Worm (Caenorhabditis elegans) whole organism, L2 larva: ENCODE measurements around the gene srt-24.

Experiments used
- C34F6.9 ChIP-seq: fragments of 150-350 bp; optimal IDR thresholded peaks from 2 replicates; lab custom pipeline; 2014; ENCODE audit warnings: missing biosample characterization, missing genetic modification characterization
- F13H6.1 ChIP-seq: sonication (generic microtip); optimal IDR thresholded peaks from 2 replicates; lab custom pipeline; 2016; ENCODE audit warnings: missing genetic modification characterization, missing compliant biosample characterization
- R02D3.7 ChIP-seq: fragments of 150-350 bp; optimal IDR thresholded peaks from 2 replicates; lab custom pipeline; 2014; ENCODE audit warnings: missing biosample characterization, missing genetic modification characterization
- Y55F3AM.14 ChIP-seq: fragments of 200-800 bp; sonication (Bioruptor generic); optimal IDR thresholded peaks from 2 replicates; lab custom pipeline; 2018; ENCODE audit warnings: mild to moderate bottlenecking, missing genetic modification characterization, missing compliant biosample characterization
- ZK546.5 ChIP-seq: sonication (generic microtip); optimal IDR thresholded peaks from 2 replicates; lab custom pipeline; 2017; ENCODE audit warnings: missing biosample characterization, missing genetic modification characterization
- alr-1 ChIP-seq: fragments of 150-350 bp; optimal IDR thresholded peaks from 2 replicates; lab custom pipeline; 2014; ENCODE audit warnings: missing biosample characterization, missing genetic modification characterization
- ama-1 ChIP-seq: fragments of 150-350 bp; optimal IDR thresholded peaks from 2 replicates; lab custom pipeline; 2018; ENCODE audit warnings: inconsistent platforms
- blmp-1 ChIP-seq: sonication (generic microtip); optimal IDR thresholded peaks from 2 replicates; lab custom pipeline; 2017; ENCODE audit warnings: missing genetic modification characterization, mild to moderate bottlenecking, missing compliant biosample characterization, antibody characterized with exemption, moderate library complexity; ENCODE audit not compliant: insufficient read depth
- ceh-16 ChIP-seq: fragments of 150-350 bp; optimal IDR thresholded peaks from 2 replicates; lab custom pipeline; 2014; ENCODE audit warnings: missing biosample characterization, missing genetic modification characterization
- ceh-82 ChIP-seq: fragments of 150-350 bp; optimal IDR thresholded peaks from 2 replicates; lab custom pipeline; 2014; ENCODE audit warnings: missing biosample characterization, missing genetic modification characterization
- crh-2 ChIP-seq: sonication (generic microtip); optimal IDR thresholded peaks from 2 replicates; lab custom pipeline; 2017; ENCODE audit warnings: missing biosample characterization, missing genetic modification characterization
- egl-27 ChIP-seq: sonication (generic microtip); optimal IDR thresholded peaks from 3 replicates; lab custom pipeline; 2017; ENCODE audit warnings: missing biosample characterization, missing genetic modification reagents, missing genetic modification characterization
- elt-1 ChIP-seq: fragments of 150-350 bp; optimal IDR thresholded peaks from 2 replicates; lab custom pipeline; 2014; ENCODE audit warnings: missing biosample characterization, missing genetic modification characterization
- elt-3 ChIP-seq: sonication (generic microtip); optimal IDR thresholded peaks from 2 replicates; lab custom pipeline; 2017; ENCODE audit warnings: missing biosample characterization, missing genetic modification characterization
- fos-1 ChIP-seq: fragments of 150-350 bp; optimal IDR thresholded peaks from 2 replicates; lab custom pipeline; 2014; ENCODE audit warnings: missing biosample characterization, missing genetic modification characterization
- lin-11 ChIP-seq: fragments of 150-350 bp; sonication (generic microtip); optimal IDR thresholded peaks from 2 replicates; lab custom pipeline; 2014; ENCODE audit warnings: missing biosample characterization, missing genetic modification characterization, inconsistent platforms, mixed read lengths
- lin-13 ChIP-seq: fragments of 150-350 bp; optimal IDR thresholded peaks from 2 replicates; lab custom pipeline; 2014; ENCODE audit warnings: missing biosample characterization, missing genetic modification reagents, missing genetic modification characterization
- lin-39 ChIP-seq: fragments of 150-350 bp; optimal IDR thresholded peaks from 2 replicates; lab custom pipeline; 2014; ENCODE audit warnings: missing biosample characterization, missing genetic modification reagents, missing genetic modification characterization
- lsy-2 ChIP-seq, 2 experiments: fragments of 150-350 bp in 1 of 2; sonication (generic microtip) in 1 of 2; optimal IDR thresholded peaks; 2 replicates each; lab custom pipeline; 2014 to 2017; ENCODE audit warnings: missing biosample characterization in 2 of 2, missing genetic modification characterization in 2 of 2
- mab-5 ChIP-seq: fragments of 150-350 bp; optimal IDR thresholded peaks from 2 replicates; lab custom pipeline; 2014; ENCODE audit warnings: missing biosample characterization, missing genetic modification characterization
- mbf-1 ChIP-seq: sonication (generic microtip); optimal IDR thresholded peaks from 2 replicates; lab custom pipeline; 2017; ENCODE audit warnings: missing biosample characterization, missing genetic modification characterization
- mdl-1 ChIP-seq, 2 experiments: fragments of 150-350 bp in 1 of 2; sonication (generic microtip) in 1 of 2; optimal IDR thresholded peaks; 2 replicates each; lab custom pipeline; 2017; ENCODE audit warnings: missing biosample characterization in 2 of 2, missing genetic modification characterization in 2 of 2
- nhr-11 ChIP-seq: fragments of 150-350 bp; optimal IDR thresholded peaks from 2 replicates; lab custom pipeline; 2014; ENCODE audit warnings: missing biosample characterization, missing genetic modification characterization
- nhr-129 ChIP-seq: fragments of 150-350 bp; optimal IDR thresholded peaks from 2 replicates; lab custom pipeline; 2014; ENCODE audit warnings: missing biosample characterization, missing genetic modification characterization
- nhr-21 ChIP-seq: fragments of 150-350 bp; optimal IDR thresholded peaks from 2 replicates; lab custom pipeline; 2014; ENCODE audit warnings: missing biosample characterization, missing genetic modification characterization
- nhr-23 ChIP-seq: fragments of 150-350 bp; optimal IDR thresholded peaks from 2 replicates; lab custom pipeline; 2014; ENCODE audit warnings: missing biosample characterization, missing genetic modification reagents, missing genetic modification characterization
- nhr-237 ChIP-seq: fragments of 150-350 bp; optimal IDR thresholded peaks from 2 replicates; lab custom pipeline; 2014; ENCODE audit warnings: missing biosample characterization, missing genetic modification characterization
- nhr-25 ChIP-seq: fragments of 150-350 bp; sonication (generic microtip); optimal IDR thresholded peaks from 3 replicates; lab custom pipeline; 2014; ENCODE audit warnings: missing biosample characterization, missing genetic modification characterization
- nhr-6 ChIP-seq: fragments of 150-350 bp; optimal IDR thresholded peaks from 2 replicates; lab custom pipeline; 2014; ENCODE audit warnings: missing biosample characterization, missing genetic modification characterization
- nhr-77 ChIP-seq: fragments of 150-350 bp; optimal IDR thresholded peaks from 2 replicates; lab custom pipeline; 2014; ENCODE audit warnings: missing biosample characterization, missing genetic modification characterization
- peb-1 ChIP-seq: fragments of 150-350 bp; optimal IDR thresholded peaks from 2 replicates; lab custom pipeline; 2014; ENCODE audit warnings: missing biosample characterization, missing genetic modification characterization
- sem-4 ChIP-seq: fragments of 150-350 bp; optimal IDR thresholded peaks from 2 replicates; lab custom pipeline; 2014; ENCODE audit warnings: missing biosample characterization, missing genetic modification reagents, missing genetic modification characterization
- sma-3 ChIP-seq: sonication (generic microtip); optimal IDR thresholded peaks from 2 replicates; lab custom pipeline; 2016; ENCODE audit warnings: missing genetic modification reagents, missing genetic modification characterization, missing compliant biosample characterization
- sma-9 ChIP-seq, 2 experiments: fragments of 150-350 bp in 1 of 2; sonication (generic microtip) in 1 of 2; optimal IDR thresholded peaks; 2 replicates each; lab custom pipeline; 2014 to 2016; ENCODE audit warnings: missing genetic modification characterization in 2 of 2, mild to moderate bottlenecking in 1 of 2, missing biosample characterization in 1 of 2, missing compliant biosample characterization in 1 of 2, missing genetic modification reagents in 1 of 2, moderate library complexity in 1 of 2
- snpc-4 ChIP-seq: fragments of 150-350 bp; optimal IDR thresholded peaks from 2 replicates; lab custom pipeline; 2014; ENCODE audit warnings: missing biosample characterization, missing genetic modification characterization
- unc-39 ChIP-seq: fragments of 150-350 bp; optimal IDR thresholded peaks from 2 replicates; lab custom pipeline; 2014; ENCODE audit warnings: missing biosample characterization, missing genetic modification characterization
- unc-55 ChIP-seq: fragments of 150-350 bp; sonication (generic microtip); optimal IDR thresholded peaks from 3 replicates; lab custom pipeline; 2014; ENCODE audit warnings: missing biosample characterization, missing genetic modification reagents, missing genetic modification characterization
- ztf-1 ChIP-seq: fragments of 200-800 bp; sonication (Bioruptor generic); conservative IDR thresholded peaks from 2 replicates; pipeline ENCODE4 v1.3.6; 2022; ENCODE audit warnings: missing genetic modification characterization, missing compliant biosample characterization
- ztf-11 ChIP-seq: sonication (generic microtip); optimal IDR thresholded peaks from 2 replicates; lab custom pipeline; 2017; ENCODE audit warnings: missing biosample characterization, missing genetic modification characterization
- ztf-4 ChIP-seq: fragments of 150-350 bp; optimal IDR thresholded peaks from 2 replicates; lab custom pipeline; 2014; ENCODE audit warnings: missing biosample characterization, missing genetic modification characterization

srt-24 gene

DNA sequence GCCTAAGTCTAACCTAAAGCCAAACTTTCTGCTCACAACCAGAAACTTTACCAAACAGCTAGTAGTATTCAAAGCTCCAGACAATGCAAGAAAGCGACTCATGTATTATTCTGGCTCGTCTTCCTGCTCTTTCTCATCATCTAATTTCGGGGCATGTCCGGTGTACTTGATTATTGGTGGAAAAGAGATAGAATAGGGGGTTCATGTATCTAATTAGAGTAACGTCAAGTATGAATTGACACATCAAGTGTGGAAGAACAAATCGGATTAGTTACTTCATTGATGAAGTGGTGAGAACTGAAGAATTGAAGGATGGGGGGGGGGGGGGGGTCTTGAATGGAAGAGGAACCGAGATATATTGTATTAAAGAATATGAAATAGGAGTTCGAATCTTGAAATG is 15.4 kb downstream of the srt-24 start:
- TF ChIP-seq nhr-129: no peak
- TF ChIP-seq mbf-1 (tag; lab: Kevin White, UChicago): no peak
- TF ChIP-seq snpc-4 (tag; lab: Kevin White, UChicago): no peak
- no peak for TF ChIP-seq ceh-82 (tag; lab: Kevin White, UChicago)
- TF ChIP-seq unc-55 (GFP tag; lab: Kevin White, UChicago): no peak
- no peak for TF ChIP-seq sma-9 (GFP tag; optimal IDR thresholded peaks at IDR 0.05; lab: Kevin White, UChicago)
- no peak for TF ChIP-seq sma-9 (tag; optimal IDR thresholded peaks at IDR 0.05; lab: Kevin White, UChicago)
- TF ChIP-seq nhr-6: no peak
- no peak for TF ChIP-seq lin-39 (tag; lab: Kevin White, UChicago)
- TF ChIP-seq nhr-77 (tag; lab: Kevin White, UChicago): no peak
- no peak for TF ChIP-seq alr-1 (tag; lab: Kevin White, UChicago)
- no peak for TF ChIP-seq lin-13 (GFP tag; lab: Kevin White, UChicago)
- no peak for TF ChIP-seq lin-11
- TF ChIP-seq ztf-1 (GFP tag; lab: Robert Waterston, UW): no peak
- no peak for TF ChIP-seq blmp-1
- no peak for TF ChIP-seq unc-39 (tag; lab: Kevin White, UChicago)
- TF ChIP-seq ZK546.5 (tag; lab: Kevin White, UChicago): no peak
- no peak for TF ChIP-seq ceh-16
- TF ChIP-seq F13H6.1 (tag; lab: Kevin White, UChicago): no peak
- TF ChIP-seq fos-1 (tag; lab: Kevin White, UChicago): no peak

DNA sequence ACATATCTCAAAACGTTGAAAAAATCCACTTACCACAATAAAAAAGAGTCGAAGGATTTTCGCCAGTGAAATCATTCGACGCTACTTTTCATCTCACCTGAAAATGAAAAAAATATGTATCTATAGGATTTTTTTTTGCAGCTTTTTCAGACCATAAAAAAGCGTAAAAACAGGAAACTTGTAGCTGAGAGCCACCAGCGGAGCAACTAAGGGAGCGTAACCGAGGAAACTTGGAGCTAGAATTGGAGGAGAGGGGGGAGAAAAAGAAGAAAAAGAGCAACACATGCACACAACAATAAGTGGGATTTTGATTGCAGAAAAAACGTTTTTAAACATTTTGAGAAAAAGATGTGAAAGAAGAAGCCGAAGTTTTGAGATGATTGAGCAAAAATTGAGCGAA is 23.2 kb downstream of the srt-24 start, which contains the start of gene cutl-26:
Gene cutl-26, minus strand, starts transcription at position 101 of the 400 bp plus-strand sequence.
- no peak for TF ChIP-seq sem-4
- TF ChIP-seq F13H6.1 (tag; lab: Kevin White, UChicago): no peak

DNA sequence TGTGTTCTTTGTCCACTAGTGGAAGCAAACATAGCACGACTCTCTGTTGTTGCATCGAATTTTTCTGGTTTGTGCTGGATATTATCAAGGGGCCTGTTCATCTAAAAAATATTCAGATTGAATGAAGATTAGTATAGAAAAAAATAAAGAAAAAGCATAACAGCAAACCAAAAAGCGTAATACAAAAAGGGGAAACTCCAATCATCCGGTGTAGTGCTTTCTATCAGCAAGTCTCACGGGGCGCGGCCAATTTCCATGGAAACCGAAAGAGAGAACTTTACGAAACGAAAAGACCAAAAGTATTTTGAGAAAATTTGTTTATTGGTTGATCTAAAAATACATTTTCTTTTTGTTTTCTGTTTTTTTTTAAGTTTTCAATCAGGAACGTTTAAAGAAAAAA is 32.5 kb downstream of the srt-24 start, which contains the start of gene Y55F3C.17:
Gene Y55F3C.17, minus strand, starts transcription at position 101 of the 400 bp plus-strand sequence.
- TF ChIP-seq ceh-82 (tag; lab: Kevin White, UChicago) (no peak), ama-1 (lab: Kevin White, UChicago) (no peak)

DNA sequence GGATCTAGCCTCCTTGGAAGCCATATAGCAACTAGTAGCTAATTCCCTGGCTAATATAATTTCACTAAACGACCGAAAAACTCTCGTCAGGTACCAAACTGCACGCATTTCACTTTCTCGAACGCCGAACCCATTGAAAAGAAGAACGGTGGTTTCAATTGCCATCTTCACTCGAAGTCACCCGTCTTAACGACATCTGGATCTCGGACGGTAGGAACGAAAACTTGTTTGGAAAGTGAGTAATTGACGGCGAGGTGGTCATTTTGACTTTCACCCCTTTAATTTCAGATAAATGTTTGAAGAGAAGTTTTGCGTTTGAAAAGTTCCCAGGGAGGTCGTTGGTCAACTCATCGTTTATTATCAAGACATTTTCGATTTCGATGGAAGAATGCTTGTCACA is 46.1 kb downstream of the srt-24 start:
- TF ChIP-seq ceh-16 (no peak), ztf-4 (tag; lab: Kevin White, UChicago) (no peak), peb-1 (tag; lab: Kevin White, UChicago) (no peak), lin-13 (GFP tag; lab: Kevin White, UChicago) (no peak), nhr-23 (tag; lab: Kevin White, UChicago) (no peak), lsy-2 (tag; optimal IDR thresholded peaks at IDR 0.05; lab: Kevin White, UChicago) (no peak), sem-4 (no peak), egl-27 (tag; lab: Kevin White, UChicago) (no peak), mab-5 (tag; lab: Kevin White, UChicago) (no peak), blmp-1 (no peak), nhr-21 (tag; lab: Kevin White, UChicago) (no peak), sma-9 (GFP tag; optimal IDR thresholded peaks at IDR 0.05; lab: Kevin White, UChicago) (no peak), sma-9 (tag; optimal IDR thresholded peaks at IDR 0.05; lab: Kevin White, UChicago) (no peak), elt-1 (tag; lab: Kevin White, UChicago) (no peak), nhr-11 (tag; lab: Kevin White, UChicago) (no peak), nhr-77 (tag; lab: Kevin White, UChicago) (no peak), elt-3 (tag; lab: Kevin White, UChicago) (no peak), ceh-82 (tag; lab: Kevin White, UChicago) (no peak)
- TF ChIP-seq, all 48 proteins: peak for 0

DNA sequence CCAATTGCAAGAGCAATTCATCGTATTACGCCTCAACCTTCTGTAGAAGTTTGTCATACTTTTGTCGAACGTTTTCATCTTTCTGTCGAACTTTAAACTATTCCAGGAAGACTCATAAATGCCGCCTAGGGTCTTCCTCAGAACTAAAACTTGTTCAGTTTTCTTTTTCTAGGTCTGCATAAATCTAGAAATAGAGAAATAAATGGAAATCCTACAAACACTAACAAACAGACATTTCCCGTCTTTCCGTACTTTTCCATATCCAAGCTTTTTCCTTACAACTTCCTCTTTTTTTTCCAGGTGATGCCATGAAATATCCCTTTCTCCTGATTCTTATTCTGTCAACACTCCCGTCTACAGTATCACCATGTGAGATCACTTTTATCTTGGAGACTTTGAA is 46.6 kb downstream of the srt-24 start, which contains the start of gene cutl-28:
Gene cutl-28, plus strand, starts transcription at position 301 of the 400 bp plus-strand sequence.
- no peak for TF ChIP-seq ZK546.5 (tag; lab: Kevin White, UChicago)

DNA sequence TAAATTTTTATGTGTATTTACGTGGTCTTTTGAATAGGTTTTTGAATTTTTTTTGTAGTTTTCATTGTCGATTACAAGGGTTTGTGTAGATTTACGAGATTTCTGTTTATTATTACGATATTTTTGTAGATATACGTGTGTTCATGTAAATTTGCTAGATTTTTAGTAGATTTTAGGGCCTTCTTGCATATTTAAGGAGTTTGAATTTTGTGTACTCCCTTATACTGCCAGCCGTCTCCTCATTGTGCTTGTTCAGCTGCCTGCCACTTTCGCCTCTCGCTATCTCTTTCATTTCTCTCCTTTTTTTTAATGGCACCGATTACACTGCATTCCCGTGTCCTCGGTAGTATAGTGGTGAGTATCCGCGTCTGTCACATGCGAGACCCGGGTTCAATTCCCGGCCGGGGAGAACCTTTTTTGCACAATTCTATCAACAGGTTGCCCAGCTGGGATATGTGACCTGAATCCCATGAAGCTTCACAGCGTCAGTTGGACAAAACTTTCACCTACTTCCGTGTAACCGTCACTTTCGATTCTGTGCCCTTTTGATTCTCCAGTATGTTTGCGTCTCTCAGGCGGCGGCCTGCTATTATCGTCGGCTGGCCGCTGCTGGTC is 48.0 kb downstream of the srt-24 start:
- peak; percentile 65 for TF ChIP-seq Y55F3AM.14 (GFP tag; lab: Kevin White, UChicago)
- no peak for TF ChIP-seq ztf-4 (tag; lab: Kevin White, UChicago)
- TF ChIP-seq nhr-23 (tag; lab: Kevin White, UChicago): no peak
- no peak for TF ChIP-seq alr-1 (tag; lab: Kevin White, UChicago)
- no peak for TF ChIP-seq ceh-16
- peak; percentile 4 for TF ChIP-seq sem-4
- TF ChIP-seq nhr-25: no peak
- peak; percentile 79 for TF ChIP-seq nhr-129
- peak; percentile 20 for TF ChIP-seq lin-11
- TF ChIP-seq nhr-77 (tag; lab: Kevin White, UChicago): peak; percentile 28
- TF ChIP-seq lin-13 (GFP tag; lab: Kevin White, UChicago): no peak
- TF ChIP-seq ceh-82 (tag; lab: Kevin White, UChicago): no peak
- peak; percentile 50 for TF ChIP-seq C34F6.9
- TF ChIP-seq crh-2 (tag; lab: Kevin White, UChicago): peak; percentile 44
- peak in 1 of 2 experiments; percentile 36 for TF ChIP-seq lsy-2 (tag; optimal IDR thresholded peaks at IDR 0.05; lab: Kevin White, UChicago)
- no peak for TF ChIP-seq snpc-4 (tag; lab: Kevin White, UChicago)
- no peak for TF ChIP-seq nhr-237 (tag; lab: Kevin White, UChicago)
- peak; percentile 12 to 15 for TF ChIP-seq mdl-1 (tag; optimal IDR thresholded peaks at IDR 0.05; lab: Kevin White, UChicago)
- TF ChIP-seq ztf-11: no peak
- peak; percentile 51 for TF ChIP-seq sma-3 (GFP tag; lab: Kevin White, UChicago)
- TF ChIP-seq R02D3.7 (tag; lab: Kevin White, UChicago): no peak
